Worm (Caenorhabditis elegans): ENCODE measurements around the gene cwp-3.
A peak's percentile ranks its signal among the peaks of the same experiment; 100 is the strongest.

cwp-3 gene

DNA sequence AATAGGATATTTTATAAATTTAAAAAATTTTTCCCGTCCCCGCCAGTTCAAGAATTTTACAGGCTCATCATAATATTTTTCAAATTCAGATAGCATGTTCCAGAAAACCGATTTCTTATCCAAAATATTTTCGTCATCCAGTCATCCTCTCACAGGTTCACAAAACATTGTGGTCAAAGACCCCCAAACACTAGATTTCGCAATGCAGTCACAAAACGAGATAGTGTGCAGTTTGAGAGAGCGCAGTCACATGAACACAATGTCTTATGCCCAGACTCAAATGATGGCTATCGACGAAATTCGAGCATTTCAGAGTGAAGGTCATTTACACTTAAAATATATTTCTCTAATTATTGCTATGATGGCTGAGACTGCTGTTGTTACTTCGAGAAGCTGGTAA is 2.0 kb downstream of the cwp-3 start, which contains the start of gene abhd-5.2:
Gene abhd-5.2, plus strand, starts transcription at position 95 of the 400 bp plus-strand sequence.
- TF ChIP-seq hmg-4 (GFP tag; optimal IDR thresholded peaks at IDR 0.05) (no peak), ama-1 (optimal IDR thresholded peaks at IDR 0.05) (no peak), ceh-36 (tag; optimal IDR thresholded peaks at IDR 0.05) (no peak)

- TF ChIP-seq hnd-1 (tag; optimal IDR thresholded peaks at IDR 0.05) = no peak
Measured at ce11 chrV:4846507-4846906, 3.9 kb downstream of the cwp-3 start.

- TF ChIP-seq ama-1 (optimal IDR thresholded peaks at IDR 0.05) (no peak), F13C5.2 (tag; optimal IDR thresholded peaks at IDR 0.05) (no peak), pes-1 (GFP tag; IDR thresholded peaks at IDR 0.05) (no peak), hnd-1 (tag; optimal IDR thresholded peaks at IDR 0.05) (no peak), ceh-13 (GFP tag; optimal IDR thresholded peaks at IDR 0.05) (no peak), scrt-1 (GFP tag; IDR thresholded peaks at IDR 0.05) (no peak)
Measured at ce11 chrV:4847424-4847823, 4.8 kb downstream of the cwp-3 start, which contains the start of gene abhd-5.1. Gene abhd-5.1, plus strand, starts transcription at chrV:4847653.

- no peak for TF ChIP-seq scrt-1 (GFP tag; IDR thresholded peaks at IDR 0.05)
Measured at ce11 chrV:4850446-4850845, 7.8 kb downstream of the cwp-3 start.

- TF ChIP-seq tbx-11 (GFP tag; IDR thresholded peaks at IDR 0.05) (no peak), ceh-13 (GFP tag; optimal IDR thresholded peaks at IDR 0.05) (no peak), sea-1 (GFP tag; conservative IDR thresholded peaks at IDR 0.05) (no peak), tbx-37 (GFP tag; conservative IDR thresholded peaks at IDR 0.05) (no peak), B0310.2 (tag; optimal IDR thresholded peaks at IDR 0.05) (no peak), pes-1 (GFP tag; IDR thresholded peaks at IDR 0.05) (no peak), hnd-1 (tag; optimal IDR thresholded peaks at IDR 0.05) (no peak), ceh-36 (tag; optimal IDR thresholded peaks at IDR 0.05) (no peak)
Measured at ce11 chrV:4851138-4851537, 8.5 kb downstream of the cwp-3 start, which contains the start of gene nex-4. Gene nex-4, plus strand, starts transcription at chrV:4851438.

DNA sequence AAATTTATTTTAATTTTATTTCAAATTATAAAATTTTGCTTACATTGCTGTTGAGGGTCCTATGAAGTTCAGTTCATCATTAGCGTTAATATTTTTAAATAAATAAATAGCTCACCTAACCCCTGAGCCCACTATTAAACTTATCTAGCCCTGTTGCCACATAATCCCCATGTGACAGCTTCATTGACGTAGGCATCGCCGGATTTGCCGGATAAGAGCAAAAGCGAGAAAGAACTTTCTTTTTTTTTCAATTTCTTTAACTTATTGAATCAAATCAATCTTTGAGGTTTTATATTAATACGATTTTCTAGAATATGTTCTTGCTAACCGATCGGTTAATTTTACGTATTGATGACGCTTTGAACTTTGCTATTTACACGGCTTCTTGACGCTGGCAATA is 9.3 kb downstream of the cwp-3 start:
- no peak for TF ChIP-seq tbx-11 (GFP tag; IDR thresholded peaks at IDR 0.05)
- TF ChIP-seq F13C5.2 (tag; optimal IDR thresholded peaks at IDR 0.05) = no peak
- no peak for TF ChIP-seq scrt-1 (GFP tag; IDR thresholded peaks at IDR 0.05)
- TF ChIP-seq ceh-36 (tag; optimal IDR thresholded peaks at IDR 0.05) = no peak
- no peak for TF ChIP-seq pes-1 (GFP tag; IDR thresholded peaks at IDR 0.05)
- TF ChIP-seq flt-1 (GFP tag; IDR thresholded peaks at IDR 0.05) = no peak
- no peak for TF ChIP-seq ama-1 (optimal IDR thresholded peaks at IDR 0.05)
- TF ChIP-seq hmbx-1 (tag; optimal IDR thresholded peaks at IDR 0.05) = no peak
- no peak for TF ChIP-seq ceh-13 (GFP tag; optimal IDR thresholded peaks at IDR 0.05)
- TF ChIP-seq ets-7 (tag; optimal IDR thresholded peaks at IDR 0.05) = no peak
- TF ChIP-seq hnd-1 (tag; optimal IDR thresholded peaks at IDR 0.05) = no peak
- TF ChIP-seq aly-1 (tag; optimal IDR thresholded peaks at IDR 0.05) = no peak
- TF ChIP-seq B0310.2 (tag; optimal IDR thresholded peaks at IDR 0.05) = no peak
- no peak for TF ChIP-seq tra-4 (tag; optimal IDR thresholded peaks at IDR 0.05)
- no peak for TF ChIP-seq tbx-37 (GFP tag; conservative IDR thresholded peaks at IDR 0.05)
- no peak for TF ChIP-seq sea-1 (GFP tag; conservative IDR thresholded peaks at IDR 0.05)
- TF ChIP-seq hmg-4 (GFP tag; optimal IDR thresholded peaks at IDR 0.05) = no peak

DNA sequence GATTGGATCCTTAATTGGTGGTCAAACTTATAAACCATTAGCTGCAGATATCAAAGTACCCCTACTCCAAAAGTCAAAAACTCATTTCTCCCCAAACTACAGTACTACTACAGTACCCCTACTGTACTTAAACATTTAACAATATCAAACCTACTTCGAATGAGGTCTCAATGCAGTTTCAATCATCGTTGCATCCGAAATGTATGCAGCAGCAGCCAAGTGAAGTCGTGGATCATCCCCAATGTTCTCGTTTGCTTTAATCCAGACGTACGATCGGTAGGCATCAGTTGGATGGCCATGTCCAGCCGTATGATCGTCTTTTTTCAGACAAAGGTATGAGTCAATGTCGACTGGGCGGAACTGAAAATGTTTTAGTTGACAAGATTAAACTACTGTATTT is 14.9 kb downstream of the cwp-3 start:
- TF ChIP-seq flt-1 (GFP tag; IDR thresholded peaks at IDR 0.05) = no peak
- TF ChIP-seq aly-1 (tag; optimal IDR thresholded peaks at IDR 0.05) = no peak
- no peak for TF ChIP-seq tbx-11 (GFP tag; IDR thresholded peaks at IDR 0.05)
- no peak for TF ChIP-seq B0310.2 (tag; optimal IDR thresholded peaks at IDR 0.05)

ce11 chrV:4860525-4860924 is 17.9 kb downstream of the cwp-3 start:
- TF ChIP-seq F13C5.2 (tag; optimal IDR thresholded peaks at IDR 0.05) (peak; percentile 41), ceh-36 (tag; optimal IDR thresholded peaks at IDR 0.05) (peak; percentile 1), tbx-11 (GFP tag; IDR thresholded peaks at IDR 0.05) (no peak)

- TF ChIP-seq sea-1 (GFP tag; conservative IDR thresholded peaks at IDR 0.05) = no peak
- no peak for TF ChIP-seq tra-4 (tag; optimal IDR thresholded peaks at IDR 0.05)
- TF ChIP-seq flt-1 (GFP tag; IDR thresholded peaks at IDR 0.05) = no peak
- no peak for TF ChIP-seq tbx-37 (GFP tag; conservative IDR thresholded peaks at IDR 0.05)
- TF ChIP-seq tbx-11 (GFP tag; IDR thresholded peaks at IDR 0.05) = no peak
- TF ChIP-seq ama-1 (optimal IDR thresholded peaks at IDR 0.05) = no peak
- no peak for TF ChIP-seq ceh-36 (tag; optimal IDR thresholded peaks at IDR 0.05)
- no peak for TF ChIP-seq hmbx-1 (tag; optimal IDR thresholded peaks at IDR 0.05)
- no peak for TF ChIP-seq pes-1 (GFP tag; IDR thresholded peaks at IDR 0.05)
- no peak for TF ChIP-seq B0310.2 (tag; optimal IDR thresholded peaks at IDR 0.05)
- no peak for TF ChIP-seq F13C5.2 (tag; optimal IDR thresholded peaks at IDR 0.05)
- no peak for TF ChIP-seq scrt-1 (GFP tag; IDR thresholded peaks at IDR 0.05)
- no peak for TF ChIP-seq ets-7 (tag; optimal IDR thresholded peaks at IDR 0.05)
Measured at ce11 chrV:4862737-4863136, 20.1 kb downstream of the cwp-3 start, which contains the start of gene C37H5.13. Gene C37H5.13, minus strand, starts transcription at chrV:4862965.

- TF ChIP-seq ama-1 (optimal IDR thresholded peaks at IDR 0.05) = no peak
- no peak for TF ChIP-seq scrt-1 (GFP tag; IDR thresholded peaks at IDR 0.05)
- TF ChIP-seq tra-4 (tag; optimal IDR thresholded peaks at IDR 0.05) = no peak
- no peak for TF ChIP-seq hmg-4 (GFP tag; optimal IDR thresholded peaks at IDR 0.05)
- TF ChIP-seq tbx-37 (GFP tag; conservative IDR thresholded peaks at IDR 0.05) = no peak
- no peak for TF ChIP-seq ets-7 (tag; optimal IDR thresholded peaks at IDR 0.05)
- TF ChIP-seq pes-1 (GFP tag; IDR thresholded peaks at IDR 0.05) = no peak
- no peak for TF ChIP-seq ceh-36 (tag; optimal IDR thresholded peaks at IDR 0.05)
- no peak for TF ChIP-seq aly-1 (tag; optimal IDR thresholded peaks at IDR 0.05)
- TF ChIP-seq B0310.2 (tag; optimal IDR thresholded peaks at IDR 0.05) = no peak
- TF ChIP-seq hmbx-1 (tag; optimal IDR thresholded peaks at IDR 0.05) = no peak
- no peak for TF ChIP-seq flt-1 (GFP tag; IDR thresholded peaks at IDR 0.05)
- TF ChIP-seq F13C5.2 (tag; optimal IDR thresholded peaks at IDR 0.05) = no peak
- TF ChIP-seq hnd-1 (tag; optimal IDR thresholded peaks at IDR 0.05) = no peak
- TF ChIP-seq ceh-13 (GFP tag; optimal IDR thresholded peaks at IDR 0.05) = no peak
- TF ChIP-seq sea-1 (GFP tag; conservative IDR thresholded peaks at IDR 0.05) = no peak
- TF ChIP-seq tbx-11 (GFP tag; IDR thresholded peaks at IDR 0.05) = no peak
Measured at ce11 chrV:4864330-4864729, 21.7 kb downstream of the cwp-3 start.

All from whole organism, early embryonic.